Fruit fly (Drosophila melanogaster) whole organism, prepupa: ENCODE results near the gene Sems.
A peak's percentile ranks its signal among the peaks of the same experiment; 100 is the strongest.

ENCODE experiments used
- Blimp-1 ChIP-seq: fragments of 200-800 bp; sonication (Bioruptor generic); optimal IDR thresholded peaks from 3 replicates; lab custom pipeline; 2017; ENCODE audit warnings: missing biosample characterization, missing genetic modification characterization, mild to moderate bottlenecking, moderate library complexity, missing genetic modification reagents
- CG10631 ChIP-seq: fragments of 200-800 bp; sonication (Bioruptor generic); optimal IDR thresholded peaks from 2 replicates; lab custom pipeline; 2016; ENCODE audit warnings: missing biosample characterization, missing genetic modification characterization
- CG10669 ChIP-seq: fragments of 200-800 bp; sonication (Bioruptor generic); optimal IDR thresholded peaks from 3 replicates; lab custom pipeline; 2018; ENCODE audit warnings: missing biosample characterization, mild to moderate bottlenecking, missing genetic modification characterization, moderate library complexity
- CG11294 ChIP-seq: fragments of 200-800 bp; sonication (Bioruptor generic); IDR thresholded peaks from 2 replicates; pipeline ENCODE4 v1.3.6; 2022; ENCODE audit warnings: missing biosample characterization, missing genetic modification characterization
- CG11762 ChIP-seq: fragments of 200-800 bp; sonication (Bioruptor generic); optimal IDR thresholded peaks from 3 replicates; lab custom pipeline; 2016; ENCODE audit warnings: missing biosample characterization, missing genetic modification characterization; ENCODE audit not compliant: insufficient read depth
- CG11902 ChIP-seq: fragments of 200-800 bp; sonication (Bioruptor generic); optimal IDR thresholded peaks from 3 replicates; lab custom pipeline; 2016; ENCODE audit warnings: missing biosample characterization, missing genetic modification characterization
- CG1621 ChIP-seq: fragments of 200-800 bp; sonication (Bioruptor generic); optimal IDR thresholded peaks from 3 replicates; lab custom pipeline; 2018; ENCODE audit warnings: missing biosample characterization, mild to moderate bottlenecking, missing genetic modification characterization
- CG16779 ChIP-seq: fragments of 200-800 bp; sonication (Bioruptor generic); optimal IDR thresholded peaks from 3 replicates; lab custom pipeline; 2017; ENCODE audit warnings: missing biosample characterization, mild to moderate bottlenecking, missing genetic modification characterization
- CG31627 ChIP-seq: fragments of 200-800 bp; sonication (Bioruptor generic); optimal IDR thresholded peaks from 3 replicates; lab custom pipeline; 2016; ENCODE audit warnings: missing biosample characterization, missing genetic modification characterization
- CG32006 ChIP-seq: fragments of 200-800 bp; sonication (Bioruptor generic); optimal IDR thresholded peaks from 3 replicates; lab custom pipeline; 2017; ENCODE audit warnings: missing biosample characterization, mild to moderate bottlenecking, missing genetic modification characterization
- CG34406 ChIP-seq: fragments of 200-800 bp; sonication (Bioruptor generic); optimal IDR thresholded peaks from 3 replicates; lab custom pipeline; 2016; ENCODE audit warnings: missing biosample characterization, missing genetic modification characterization
- CG3919 ChIP-seq: fragments of 200-800 bp; sonication (Bioruptor generic); optimal IDR thresholded peaks from 3 replicates; lab custom pipeline; 2016; ENCODE audit warnings: missing biosample characterization, missing genetic modification characterization
- CG4318 ChIP-seq: fragments of 200-800 bp; sonication (Bioruptor generic); optimal IDR thresholded peaks from 3 replicates; lab custom pipeline; 2017; ENCODE audit warnings: missing biosample characterization, mild to moderate bottlenecking, missing genetic modification characterization
- CG6163 ChIP-seq: fragments of 200-800 bp; sonication (Bioruptor generic); IDR thresholded peaks from 3 replicates; pipeline ENCODE4 v1.3.6; 2022; ENCODE audit warnings: missing biosample characterization, missing genetic modification characterization
- CG6276 ChIP-seq: fragments of 200-800 bp; sonication (Bioruptor generic); optimal IDR thresholded peaks from 2 replicates; lab custom pipeline; 2017; ENCODE audit warnings: missing biosample characterization, mild to moderate bottlenecking, missing genetic modification characterization
- CG6792 ChIP-seq: fragments of 200-800 bp; sonication (Bioruptor generic); optimal IDR thresholded peaks from 3 replicates; lab custom pipeline; 2016; ENCODE audit warnings: missing biosample characterization, missing genetic modification characterization
- CG6808 ChIP-seq: fragments of 200-800 bp; sonication (Bioruptor generic); optimal IDR thresholded peaks from 3 replicates; lab custom pipeline; 2017; ENCODE audit warnings: missing biosample characterization, missing genetic modification characterization, mild to moderate bottlenecking, moderate library complexity, missing genetic modification reagents
- CG6854 ChIP-seq: fragments of 200-800 bp; sonication (Bioruptor generic); optimal IDR thresholded peaks from 2 replicates; lab custom pipeline; 2017; ENCODE audit warnings: missing biosample characterization, mild to moderate bottlenecking, missing genetic modification characterization
- CG7368 ChIP-seq: fragments of 200-800 bp; sonication (Bioruptor generic); optimal IDR thresholded peaks from 3 replicates; lab custom pipeline; 2016; ENCODE audit warnings: missing biosample characterization, missing genetic modification characterization
- CG8319 ChIP-seq: fragments of 200-800 bp; sonication (Bioruptor generic); optimal IDR thresholded peaks from 3 replicates; lab custom pipeline; 2016; ENCODE audit warnings: missing biosample characterization, missing genetic modification characterization
- CG8632 ChIP-seq: fragments of 200-800 bp; sonication (Bioruptor generic); optimal IDR thresholded peaks from 3 replicates; lab custom pipeline; 2016; ENCODE audit warnings: missing biosample characterization, missing genetic modification characterization
- Eip75B ChIP-seq: fragments of 200-800 bp; sonication (Bioruptor generic); optimal IDR thresholded peaks from 3 replicates; lab custom pipeline; 2016; ENCODE audit warnings: missing biosample characterization, missing genetic modification characterization
- Eip78C ChIP-seq: fragments of 200-800 bp; sonication (Bioruptor generic); peaks from one replicate; lab custom pipeline; 2016; ENCODE audit warnings: missing biosample characterization, missing genetic modification characterization
- Eip93F ChIP-seq: fragments of 200-800 bp; sonication (Bioruptor generic); optimal IDR thresholded peaks from 2 replicates; lab custom pipeline; 2016; ENCODE audit warnings: missing biosample characterization, mild to moderate bottlenecking, missing genetic modification characterization
- Ets21C ChIP-seq: fragments of 200-800 bp; sonication (Bioruptor generic); optimal IDR thresholded peaks from 3 replicates; lab custom pipeline; 2016; ENCODE audit warnings: missing biosample characterization, missing genetic modification characterization
- Ets96B ChIP-seq: fragments of 200-800 bp; optimal IDR thresholded peaks from 2 replicates; lab custom pipeline; 2019; ENCODE audit warnings: missing biosample characterization, mild to moderate bottlenecking, missing genetic modification characterization, moderate library complexity
- Gug ChIP-seq: fragments of 200-800 bp; sonication (Bioruptor generic); IDR thresholded peaks from 2 replicates; pipeline ENCODE4 v1.3.6; 2022; ENCODE audit warnings: missing biosample characterization, missing genetic modification characterization
- Hr4 ChIP-seq: fragments of 200-800 bp; sonication (Bioruptor generic); optimal IDR thresholded peaks from 3 replicates; lab custom pipeline; 2016; ENCODE audit warnings: missing biosample characterization, missing genetic modification characterization
- Lpt ChIP-seq: fragments of 200-800 bp; sonication (Bioruptor generic); optimal IDR thresholded peaks from 3 replicates; lab custom pipeline; 2016; ENCODE audit warnings: missing biosample characterization, missing genetic modification characterization
- Met ChIP-seq: fragments of 200-800 bp; sonication (Bioruptor generic); optimal IDR thresholded peaks from 3 replicates; lab custom pipeline; 2016; ENCODE audit warnings: missing biosample characterization, missing genetic modification characterization
- Smox ChIP-seq: fragments of 200-800 bp; sonication (Bioruptor generic); optimal IDR thresholded peaks from 3 replicates; lab custom pipeline; 2016; ENCODE audit warnings: missing biosample characterization, missing genetic modification characterization
- Sox102F ChIP-seq: fragments of 200-800 bp; sonication (Bioruptor generic); optimal IDR thresholded peaks from 2 replicates; lab custom pipeline; 2016; ENCODE audit warnings: missing biosample characterization, mild to moderate bottlenecking, missing genetic modification characterization
- Sox15 ChIP-seq: fragments of 200-800 bp; sonication (Bioruptor generic); optimal IDR thresholded peaks from 3 replicates; lab custom pipeline; 2016; ENCODE audit warnings: missing biosample characterization, missing genetic modification characterization
- achi ChIP-seq: fragments of 200-800 bp; sonication (Bioruptor generic); optimal IDR thresholded peaks from 3 replicates; lab custom pipeline; 2016; ENCODE audit warnings: missing biosample characterization, missing genetic modification characterization
- cyc ChIP-seq: fragments of 200-800 bp; sonication (Bioruptor generic); optimal IDR thresholded peaks from 3 replicates; lab custom pipeline; 2016; ENCODE audit warnings: missing biosample characterization, missing genetic modification characterization
- dac ChIP-seq: fragments of 200-800 bp; sonication (Bioruptor generic); optimal IDR thresholded peaks from 2 replicates; lab custom pipeline; 2017; ENCODE audit warnings: missing biosample characterization, mild to moderate bottlenecking, missing genetic modification characterization
- dsx ChIP-seq: fragments of 200-800 bp; optimal IDR thresholded peaks from 3 replicates; lab custom pipeline; 2019; ENCODE audit warnings: missing biosample characterization, mild to moderate bottlenecking, missing genetic modification characterization, moderate library complexity; ENCODE audit not compliant: poor library complexity, severe bottlenecking
- eg ChIP-seq: fragments of 200-800 bp; sonication (Bioruptor generic); IDR thresholded peaks from 3 replicates; pipeline ENCODE4 v1.3.6; 2022; ENCODE audit warnings: missing biosample characterization, missing genetic modification characterization
- esn ChIP-seq: fragments of 200-800 bp; sonication (Bioruptor generic); optimal IDR thresholded peaks from 2 replicates; lab custom pipeline; 2016; ENCODE audit warnings: missing biosample characterization, mild to moderate bottlenecking, missing genetic modification characterization, moderate library complexity
- fd59A ChIP-seq: fragments of 200-800 bp; sonication (Bioruptor generic); optimal IDR thresholded peaks from 2 replicates; lab custom pipeline; 2017; ENCODE audit warnings: missing biosample characterization, mild to moderate bottlenecking, missing genetic modification characterization, missing genetic modification reagents
- lz ChIP-seq: fragments of 200-800 bp; sonication (Bioruptor generic); optimal IDR thresholded peaks from 3 replicates; lab custom pipeline; 2016; ENCODE audit warnings: missing biosample characterization, missing genetic modification characterization
- net ChIP-seq: fragments of 200-800 bp; sonication (Bioruptor generic); optimal IDR thresholded peaks from 3 replicates; lab custom pipeline; 2016; ENCODE audit warnings: missing biosample characterization, missing genetic modification characterization
- pdm3 ChIP-seq: fragments of 200-800 bp; sonication (Bioruptor generic); optimal IDR thresholded peaks from 3 replicates; lab custom pipeline; 2016; ENCODE audit warnings: missing biosample characterization, missing genetic modification characterization
- salr ChIP-seq, 2 experiments: fragments of 200-800 bp; sonication (Bioruptor generic); optimal IDR thresholded peaks; 3 replicates each; lab custom pipeline; 2016 to 2018; ENCODE audit warnings: missing biosample characterization in 2 of 2, missing genetic modification characterization in 2 of 2, mild to moderate bottlenecking in 1 of 2
- spab ChIP-seq: fragments of 200-800 bp; sonication (Bioruptor generic); optimal IDR thresholded peaks from 2 replicates; lab custom pipeline; 2017; ENCODE audit warnings: missing biosample characterization, mild to moderate bottlenecking, missing genetic modification characterization, missing genetic modification reagents
- svp ChIP-seq: fragments of 200-800 bp; sonication (Bioruptor generic); peaks from one replicate; lab custom pipeline; 2016; ENCODE audit warnings: missing biosample characterization, missing genetic modification characterization
- topi ChIP-seq: fragments of 200-800 bp; sonication (Bioruptor generic); optimal IDR thresholded peaks from 3 replicates; lab custom pipeline; 2016; ENCODE audit warnings: missing biosample characterization, missing genetic modification characterization
- vri ChIP-seq: fragments of 200-800 bp; sonication (Bioruptor generic); optimal IDR thresholded peaks from 3 replicates; lab custom pipeline; 2016; ENCODE audit warnings: missing biosample characterization, mild to moderate bottlenecking, missing genetic modification characterization

Sems gene

dm6 chr3L:20927526-20927925, 29.0 kb downstream of the Sems start, which contains the start of gene CG10589:
CG10589 (plus strand) TSS chr3L:20927826.
- TF ChIP-seq Eip93F = no peak
- TF ChIP-seq CG6276 = no peak
- no peak for TF ChIP-seq Ets96B (tag; lab: Kevin White, UChicago)
- TF ChIP-seq achi (GFP tag; lab: Kevin White, UChicago) = no peak
- TF ChIP-seq CG10669 = no peak
- no peak for TF ChIP-seq Lpt (GFP tag; lab: Kevin White, UChicago)
- no peak for TF ChIP-seq CG6792
- no peak for TF ChIP-seq fd59A
- TF ChIP-seq Sox15 (GFP tag; lab: Kevin White, UChicago) = no peak
- no peak for TF ChIP-seq net (GFP tag; lab: Kevin White, UChicago)
- no peak for TF ChIP-seq esn (GFP tag; lab: Kevin White, UChicago)
- TF ChIP-seq cyc = no peak
- TF ChIP-seq CG7368 (GFP tag; lab: Kevin White, UChicago) = no peak

DNA sequence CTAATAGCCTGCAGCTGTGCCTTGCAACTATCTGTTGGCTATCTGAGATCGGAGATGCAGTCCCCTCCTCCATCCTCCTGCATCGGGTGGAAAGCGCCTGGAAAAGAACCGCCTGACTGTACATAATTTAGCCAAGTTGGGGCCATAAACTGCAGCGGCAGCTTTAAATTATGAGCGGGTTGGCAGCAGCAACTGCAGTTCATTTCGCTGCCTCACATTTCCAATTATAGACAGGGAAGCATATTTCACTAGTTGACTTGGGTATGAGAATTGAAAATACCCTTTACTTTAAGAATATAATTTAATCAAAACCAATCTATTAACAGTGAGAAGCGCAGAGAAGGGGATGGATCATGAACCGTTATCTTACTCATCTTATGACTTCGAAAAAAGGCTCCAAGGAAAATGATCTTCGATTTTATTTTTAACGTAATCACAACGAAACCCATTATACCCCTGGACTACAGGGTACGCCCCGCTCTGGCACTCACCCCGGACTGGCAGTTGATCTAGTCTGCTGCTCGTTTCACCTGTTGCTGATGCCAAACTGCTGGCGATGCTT, 33.4 kb downstream of the Sems start:
- peak; percentile 16 for TF ChIP-seq CG11902 (GFP tag; lab: Kevin White, UChicago)
- TF ChIP-seq CG32006 (GFP tag; lab: Kevin White, UChicago) = peak; percentile 91
- TF ChIP-seq CG11294 (GFP tag; lab: Robert Waterston, UW) = peak; percentile 51; the same call in 1 of the 2 replicates
- TF ChIP-seq CG16779 (tag; lab: Kevin White, UChicago) = peak; percentile 55
- peak; percentile 85 for TF ChIP-seq spab
- peak; percentile 87 for TF ChIP-seq CG6808 (GFP tag; lab: Kevin White, UChicago)
- peak; percentile 56 for TF ChIP-seq Gug (GFP tag; lab: Robert Waterston, UW)
- TF ChIP-seq lz (GFP tag; lab: Kevin White, UChicago) = peak; percentile 40
- peak; percentile 43 for TF ChIP-seq Sox102F (GFP tag; lab: Kevin White, UChicago)
- TF ChIP-seq Ets96B (tag; lab: Kevin White, UChicago) = peak; percentile 92
- TF ChIP-seq CG7368 (GFP tag; lab: Kevin White, UChicago) = peak; percentile 55
- peak; percentile 43 for TF ChIP-seq esn (GFP tag; lab: Kevin White, UChicago)
- peak; percentile 81 for TF ChIP-seq Lpt (GFP tag; lab: Kevin White, UChicago)
- peak; percentile 47 for TF ChIP-seq CG34406 (GFP tag; lab: Kevin White, UChicago)
- peak; percentile 95 for TF ChIP-seq Eip78C (GFP tag; lab: Kevin White, UChicago)
- TF ChIP-seq Met (GFP tag; lab: Kevin White, UChicago) = peak; percentile 60
- TF ChIP-seq CG10631 (GFP tag; lab: Kevin White, UChicago) = peak; percentile 80
- TF ChIP-seq CG6163 (GFP tag; lab: Robert Waterston, UW) = peak; percentile 85
- TF ChIP-seq Smox (GFP tag; lab: Kevin White, UChicago) = peak; percentile 3
- peak; percentile 85 for TF ChIP-seq dsx (GFP tag; lab: Kevin White, UChicago)
- TF ChIP-seq salr (GFP tag; optimal IDR thresholded peaks at IDR 0.05; lab: Kevin White, UChicago) = peak; percentile 79 to 81
- peak; percentile 79 for TF ChIP-seq Eip75B (GFP tag; lab: Kevin White, UChicago)
- peak; percentile 88 for TF ChIP-seq CG3919
- peak; percentile 81 for TF ChIP-seq CG6276
- peak; percentile 65 for TF ChIP-seq CG8632 (GFP tag; lab: Kevin White, UChicago)
- peak; percentile 76 for TF ChIP-seq CG6792
- TF ChIP-seq fd59A = peak; percentile 83
- peak; percentile 59 for TF ChIP-seq CG8319
- TF ChIP-seq CG4318 (GFP tag; lab: Kevin White, UChicago) = peak; percentile 76
- peak; percentile 40 for TF ChIP-seq cyc
- peak; percentile 42 for TF ChIP-seq CG31627 (GFP tag; lab: Kevin White, UChicago)
- TF ChIP-seq Sox15 (GFP tag; lab: Kevin White, UChicago) = peak; percentile 20
- peak; percentile 53 for TF ChIP-seq topi (GFP tag; lab: Kevin White, UChicago)
- peak; percentile 70; the same call in 1 of the 3 replicates for TF ChIP-seq eg (GFP tag; lab: Robert Waterston, UW)
- peak; percentile 84 for TF ChIP-seq Hr4 (GFP tag; lab: Kevin White, UChicago)
- peak; percentile 72 for TF ChIP-seq net (GFP tag; lab: Kevin White, UChicago)
- TF ChIP-seq Blimp-1 (GFP tag; lab: Kevin White, UChicago) = no peak
- TF ChIP-seq CG11762 (GFP tag; lab: Kevin White, UChicago) = peak; percentile 67
- TF ChIP-seq pdm3 (GFP tag; lab: Kevin White, UChicago) = peak; percentile 82
- TF ChIP-seq Ets21C = peak; percentile 4
- no peak for TF ChIP-seq vri (GFP tag; lab: Kevin White, UChicago)
- no peak for TF ChIP-seq CG6854 (GFP tag; lab: Kevin White, UChicago)
- peak; percentile 75 for TF ChIP-seq CG1621 (tag; lab: Kevin White, UChicago)
- TF ChIP-seq dac = peak; percentile 51
- TF ChIP-seq svp (GFP tag; lab: Kevin White, UChicago) = peak; percentile 63
